Worm (Caenorhabditis elegans) whole organism, L1 larva: Measurements from ENCODE around the gene ZC412.10.

Source experiments
- ama-1 ChIP-seq: fragments of 150-350 bp; optimal IDR thresholded peaks from 2 replicates; lab custom pipeline; 2014
- dpl-1 ChIP-seq, 3 experiments: fragments of 150-350 bp in 2 of 3; sonication (generic microtip) in 1 of 3; optimal IDR thresholded peaks; 2 replicates each; lab custom pipeline; 2014 to 2017; ENCODE audit warnings: missing biosample characterization in 3 of 3, missing genetic modification characterization in 3 of 3, missing genetic modification reagents in 3 of 3
- elt-2 ChIP-seq: sonication (generic microtip); optimal IDR thresholded peaks from 2 replicates; lab custom pipeline; 2016; ENCODE audit warnings: missing genetic modification characterization, mild to moderate bottlenecking, inconsistent platforms, missing compliant biosample characterization, missing genetic modification reagents
- elt-3 ChIP-seq, 6 experiments: fragments of 150-350 bp in 1 of 6; sonication (generic microtip); optimal IDR thresholded peaks; 2 replicates each; lab custom pipeline; 2017 to 2018; ENCODE audit warnings: missing biosample characterization in 6 of 6, missing genetic modification characterization in 6 of 6, inconsistent platforms in 1 of 6
- grh-1 ChIP-seq: fragments of 200-800 bp; sonication (Bioruptor generic); IDR thresholded peaks from 2 replicates; pipeline ENCODE4 v1.3.6; 2022; ENCODE audit warnings: missing genetic modification reagents, missing genetic modification characterization, missing compliant biosample characterization
- hlh-17 ChIP-seq: fragments of 200-800 bp; sonication (Bioruptor generic); optimal IDR thresholded peaks from 2 replicates; lab custom pipeline; 2018; ENCODE audit warnings: missing genetic modification characterization, mild to moderate bottlenecking, missing compliant biosample characterization, moderate library complexity, borderline replicate concordance
- mef-2 ChIP-seq: fragments of 150-350 bp; optimal IDR thresholded peaks from 2 replicates; lab custom pipeline; 2014; ENCODE audit warnings: missing biosample characterization, missing genetic modification characterization
- nhr-11 ChIP-seq: fragments of 150-350 bp; optimal IDR thresholded peaks from 2 replicates; lab custom pipeline; 2014; ENCODE audit warnings: missing biosample characterization, missing genetic modification characterization
- nhr-237 ChIP-seq: fragments of 150-350 bp; optimal IDR thresholded peaks from 2 replicates; lab custom pipeline; 2014; ENCODE audit warnings: missing biosample characterization, missing genetic modification characterization
- pax-3 ChIP-seq: fragments of 200-800 bp; sonication (Bioruptor generic); optimal IDR thresholded peaks from 2 replicates; lab custom pipeline; 2018; ENCODE audit warnings: mild to moderate bottlenecking, missing genetic modification characterization, moderate library complexity, missing compliant biosample characterization
- snu-23 ChIP-seq: sonication (generic microtip); optimal IDR thresholded peaks from 2 replicates; lab custom pipeline; 2016; ENCODE audit warnings: missing genetic modification characterization, missing compliant biosample characterization
- unc-62 ChIP-seq: fragments of 150-350 bp; optimal IDR thresholded peaks from 2 replicates; lab custom pipeline; 2014; ENCODE audit warnings: missing biosample characterization, missing genetic modification reagents, missing genetic modification characterization
- unc-98 ChIP-seq: fragments of 200-800 bp; sonication (Bioruptor generic); IDR thresholded peaks from 2 replicates; pipeline ENCODE4 v1.3.6; 2022; ENCODE audit warnings: missing genetic modification characterization, missing compliant biosample characterization
- xbp-1 ChIP-seq: sonication (generic microtip); optimal IDR thresholded peaks from 2 replicates; lab custom pipeline; 2016; ENCODE audit warnings: missing genetic modification characterization, missing compliant biosample characterization

DNA sequence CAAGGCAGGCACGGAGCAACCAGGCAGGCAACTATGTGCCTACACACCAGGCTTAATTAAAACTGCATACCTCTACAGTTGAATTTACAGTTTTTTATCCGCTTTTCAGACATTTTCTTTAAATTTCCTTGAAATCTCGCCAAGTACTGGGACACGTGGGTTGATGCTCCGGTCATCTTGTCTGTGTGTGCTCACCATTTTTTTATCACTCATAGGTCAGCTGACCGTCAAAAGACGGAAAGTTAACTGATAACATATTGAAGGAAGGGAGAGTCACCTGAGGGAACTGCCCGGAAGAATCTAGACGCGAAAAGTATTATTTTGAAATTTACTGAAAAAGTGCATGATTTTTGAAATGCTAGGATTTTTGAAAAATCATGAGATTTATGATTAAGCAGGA is 26.1 kb downstream of the ZC412.10 start:
- peak; percentile 51 for TF ChIP-seq ama-1 (lab: Kevin White, UChicago)
- TF ChIP-seq nhr-11 (tag; lab: Kevin White, UChicago) = no peak
- TF ChIP-seq elt-2 (tag; lab: Kevin White, UChicago) = peak; percentile 87
- no peak for TF ChIP-seq xbp-1 (tag; lab: Kevin White, UChicago)
- TF ChIP-seq snu-23 = no peak
- TF ChIP-seq pax-3 (tag; lab: Kevin White, UChicago) = no peak
- TF ChIP-seq nhr-237 = no peak
- TF ChIP-seq dpl-1 (GFP tag; optimal IDR thresholded peaks at IDR 0.05; lab: Kevin White, UChicago) = peak in 1 of 3 experiments; percentile 18
- TF ChIP-seq grh-1 (GFP tag; lab: Robert Waterston, UW) = no peak
- no peak for TF ChIP-seq unc-62 (GFP tag; lab: Kevin White, UChicago)
- TF ChIP-seq unc-98 = no peak
- TF ChIP-seq elt-3 (tag; optimal IDR thresholded peaks at IDR 0.05; lab: Kevin White, UChicago) = no peak
- TF ChIP-seq mef-2 (tag; lab: Kevin White, UChicago) = no peak
- no peak for TF ChIP-seq hlh-17 (GFP tag; lab: Kevin White, UChicago)
